Worm (Caenorhabditis elegans) whole organism, L4 larva: ENCODE results near the gene F38A1.9.

Source experiments
- R02D3.7 ChIP-seq: fragments of 150-350 bp; sonication (generic microtip); optimal IDR thresholded peaks from 3 replicates; lab custom pipeline; 2014; ENCODE audit warnings: missing biosample characterization, missing genetic modification characterization
- ZK546.5 ChIP-seq, 2 experiments: sonication (generic microtip); optimal IDR thresholded peaks; 2 replicates each; lab custom pipeline; 2017; ENCODE audit warnings: missing biosample characterization in 2 of 2, missing genetic modification characterization in 2 of 2
- ceh-32 ChIP-seq: sonication (generic microtip); optimal IDR thresholded peaks from 2 replicates; lab custom pipeline; 2016; ENCODE audit warnings: mild to moderate bottlenecking, missing genetic modification characterization, missing compliant biosample characterization; ENCODE audit not compliant: poor library complexity
- madf-9 ChIP-seq: fragments of 200-800 bp; sonication (Bioruptor generic); conservative IDR thresholded peaks from 2 replicates; pipeline ENCODE4 v1.3.6; 2022; ENCODE audit warnings: missing genetic modification reagents, missing genetic modification characterization, missing compliant biosample characterization
- mdl-1 ChIP-seq, 2 experiments: fragments of 150-350 bp in 1 of 2; sonication (generic microtip) in 1 of 2; optimal IDR thresholded peaks; 2 replicates each; lab custom pipeline; 2014 to 2017; ENCODE audit warnings: missing biosample characterization in 2 of 2, missing genetic modification characterization in 2 of 2
- nhr-237 ChIP-seq: sonication (generic microtip); optimal IDR thresholded peaks from 2 replicates; lab custom pipeline; 2017; ENCODE audit warnings: missing biosample characterization, missing genetic modification characterization
- unc-62 ChIP-seq, 3 experiments: fragments of 150-350 bp in 1 of 3; sonication (generic microtip); optimal IDR thresholded peaks in 2 of 3; peaks in 1 of 3; 1 replicate in 1 of 3; 2 replicates in 2 of 3; lab custom pipeline; 2014 to 2017; ENCODE audit warnings: missing biosample characterization in 3 of 3, missing genetic modification characterization in 3 of 3, missing genetic modification reagents in 3 of 3, missing genotype in 1 of 3
- zfp-3 ChIP-seq: fragments of 200-800 bp; sonication (Bioruptor generic); conservative IDR thresholded peaks from 2 replicates; pipeline ENCODE4 v1.3.6; 2022; ENCODE audit warnings: missing genetic modification reagents, missing genetic modification characterization, missing compliant biosample characterization

ce11 chrIV:1209813-1210212, 35.3 kb downstream of the F38A1.9 start:
- TF ChIP-seq madf-9 (GFP tag; lab: Robert Waterston, UW) (no peak), ZK546.5 (tag; optimal IDR thresholded peaks at IDR 0.05; lab: Kevin White, UChicago) (no peak), R02D3.7 (no peak), nhr-237 (tag; lab: Kevin White, UChicago) (no peak), unc-62 (GFP tag; optimal IDR thresholded peaks at IDR 0.05 in 1 of 2; lab: Kevin White, UChicago) (no peak), unc-62 (tag; optimal IDR thresholded peaks at IDR 0.05; lab: Kevin White, UChicago) (no peak), mdl-1 (tag; optimal IDR thresholded peaks at IDR 0.05; lab: Kevin White, UChicago) (no peak), zfp-3 (GFP tag; lab: Robert Waterston, UW) (no peak), ceh-32 (tag; lab: Kevin White, UChicago) (no peak)
